Worm (Caenorhabditis elegans): ENCODE results near the gene Y76B12C.3.
A peak's percentile ranks its signal among the peaks of the same experiment; 100 is the strongest.

Y76B12C.3 gene

DNA sequence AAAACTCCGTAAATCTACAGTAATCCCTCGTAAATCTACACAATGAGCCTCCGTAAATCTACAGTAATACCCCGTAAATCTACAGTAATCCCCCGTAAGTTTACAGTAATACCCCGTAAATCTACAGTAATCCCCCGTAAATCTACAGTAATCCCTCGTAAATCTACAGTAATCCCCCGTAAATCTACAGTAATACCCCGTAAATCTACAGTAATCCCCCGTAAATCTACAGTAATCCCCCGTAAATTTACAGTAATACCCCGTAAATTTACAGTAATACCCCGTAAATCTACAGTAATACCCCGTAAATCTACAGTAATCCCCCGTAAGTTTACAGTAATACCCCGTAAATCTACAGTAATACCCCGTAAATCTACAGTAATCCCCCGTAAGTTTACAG lies 22.9 kb upstream of the Y76B12C.3 start:
- TF ChIP-seq php-3 (GFP tag; IDR thresholded peaks at IDR 0.05) (0 out of 2 replicates have a peak, but pooled peaks have one; percentile 31), Y48G9A.11 (GFP tag; IDR thresholded peaks at IDR 0.05) (0 out of 2 replicates have a peak, but pooled peaks have one; percentile 27), vab-7 (GFP tag; IDR thresholded peaks at IDR 0.05) (0 out of 2 replicates have a peak, but pooled peaks have one; percentile 24), F26F4.8 (GFP tag; conservative IDR thresholded peaks at IDR 0.05) (peak; percentile 53; the same call in 1 of the 2 replicates), nhr-42 (GFP tag; IDR thresholded peaks at IDR 0.05) (peak; percentile 20; the same call in 1 of the 2 replicates), madf-5 (GFP tag; IDR thresholded peaks at IDR 0.05) (0 out of 4 replicates have a peak, but pooled peaks of 1 of the 2 experiments have one; percentile 2), tra-1 (GFP tag; IDR thresholded peaks at IDR 0.05) (0 out of 2 replicates have a peak, but pooled peaks have one; percentile 21), madf-9 (GFP tag; conservative IDR thresholded peaks at IDR 0.05) (peak; percentile 15; the same call in 1 of the 2 replicates), D1046.2 (GFP tag; IDR thresholded peaks at IDR 0.05) (peak; percentile 73; the same call in 1 of the 2 replicates)

DNA sequence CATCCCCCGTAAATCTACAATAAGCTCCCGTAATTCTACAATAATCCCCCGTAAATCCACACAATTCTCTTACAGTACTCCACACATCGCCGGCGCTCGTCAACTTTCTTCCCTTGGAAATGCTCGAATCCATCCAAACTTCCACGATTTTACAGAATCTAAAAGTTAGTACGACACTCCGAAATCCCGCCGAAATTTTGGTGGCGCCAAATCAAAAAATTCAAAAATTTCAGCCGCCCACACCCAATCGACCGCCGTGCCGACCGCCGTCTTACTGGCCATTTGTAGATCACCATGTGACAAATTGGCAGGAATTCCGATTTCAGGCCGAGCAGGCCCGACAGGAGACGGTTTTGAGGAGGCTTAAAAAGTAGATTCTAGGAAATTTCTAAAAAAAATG lies 21.2 kb upstream of the Y76B12C.3 start:
- TF ChIP-seq hif-1 (tag; optimal IDR thresholded peaks at IDR 0.05): no peak
- TF ChIP-seq ceh-82 (tag; optimal IDR thresholded peaks at IDR 0.05): no peak
- TF ChIP-seq zfp-3 (GFP tag; conservative IDR thresholded peaks at IDR 0.05): no peak
- TF ChIP-seq F44E2.7 (GFP tag; IDR thresholded peaks at IDR 0.05): no peak
- TF ChIP-seq Y105C5A.15 (GFP tag; IDR thresholded peaks at IDR 0.05): no peak
- no peak for TF ChIP-seq attf-4 (tag; optimal IDR thresholded peaks at IDR 0.05)
- TF ChIP-seq ceh-20 (GFP tag; IDR thresholded peaks at IDR 0.05): no peak
- no peak for TF ChIP-seq mdt-29 (GFP tag; IDR thresholded peaks at IDR 0.05)
- no peak for TF ChIP-seq unc-130 (GFP tag; optimal IDR thresholded peaks at IDR 0.05)
- TF ChIP-seq ceh-44 (GFP tag; IDR thresholded peaks at IDR 0.05): no peak
- no peak for TF ChIP-seq spr-3 (GFP tag; optimal IDR thresholded peaks at IDR 0.05)
- TF ChIP-seq nhr-6 (tag; optimal IDR thresholded peaks at IDR 0.05): no peak
- no peak for TF ChIP-seq duxl-1 (tag; optimal IDR thresholded peaks at IDR 0.05; ENCODE audit: poor library complexity)
- TF ChIP-seq F26F4.8 (GFP tag; conservative IDR thresholded peaks at IDR 0.05): no peak
- TF ChIP-seq nhr-76 (tag; optimal IDR thresholded peaks at IDR 0.05): no peak
- TF ChIP-seq ztf-11 (tag; optimal IDR thresholded peaks at IDR 0.05): no peak
- TF ChIP-seq dmd-8 (GFP tag; IDR thresholded peaks at IDR 0.05): no peak

DNA sequence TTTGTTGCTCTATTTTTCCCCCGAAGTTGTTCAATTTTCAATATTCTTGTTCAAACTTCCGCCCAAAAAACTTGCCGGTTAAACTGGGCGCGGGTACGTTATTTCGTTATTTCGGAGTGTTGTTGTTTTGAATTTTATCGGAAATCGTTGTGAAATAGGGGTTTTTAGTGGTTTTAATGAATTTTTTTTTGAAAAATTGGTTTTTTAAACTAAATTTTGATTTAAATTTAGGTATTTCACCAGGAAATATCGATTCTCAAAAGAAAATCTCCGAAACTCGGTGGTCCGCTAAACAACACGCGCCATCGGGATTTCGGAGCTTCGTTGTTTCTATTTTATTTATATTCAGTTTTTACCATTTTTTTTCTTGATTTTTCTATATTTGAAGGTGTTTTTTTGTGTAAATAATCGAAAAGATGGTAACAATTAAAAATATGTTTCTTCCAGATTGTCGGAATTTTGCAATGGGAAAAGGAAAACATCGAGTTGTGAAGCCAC lies 20.3 kb upstream of the Y76B12C.3 start, which contains the start of gene F52C12.2:
TSS of gene F52C12.2 (plus strand) at position 448 of the 498 bp plus-strand sequence.
- TF ChIP-seq unc-62 (GFP tag; optimal IDR thresholded peaks at IDR 0.05 in 1 of 2) (peak in 1 of 2 experiments; percentile 39), unc-62 (tag; optimal IDR thresholded peaks at IDR 0.05) (no peak), mes-2 (tag; optimal IDR thresholded peaks at IDR 0.05; ENCODE audit: poor library complexity, severe bottlenecking) (peak; percentile 37), nhr-48 (tag; optimal IDR thresholded peaks at IDR 0.05) (no peak), lim-7 (GFP tag; IDR thresholded peaks at IDR 0.05) (no peak), attf-4 (tag; optimal IDR thresholded peaks at IDR 0.05) (no peak), set-16 (GFP tag; IDR thresholded peaks at IDR 0.05) (no peak), lin-38 (GFP tag; IDR thresholded peaks at IDR 0.05) (peak; percentile 39), lin-15B (tag; optimal IDR thresholded peaks at IDR 0.05) (no peak), T20F7.1 (GFP tag; optimal IDR thresholded peaks at IDR 0.05) (peak; percentile 100), fos-1 (tag; optimal IDR thresholded peaks at IDR 0.05) (no peak), egl-43 (GFP tag; IDR thresholded peaks at IDR 0.05) (no peak), duxl-1 (tag; optimal IDR thresholded peaks at IDR 0.05; ENCODE audit: poor library complexity) (peak; percentile 8), lsy-2 (tag; optimal IDR thresholded peaks at IDR 0.05) (peak in 1 of 2 experiments; percentile 58), dmd-9 (GFP tag; IDR thresholded peaks at IDR 0.05) (no peak), aly-2 (tag; optimal IDR thresholded peaks at IDR 0.05) (no peak), zfp-2 (tag; optimal IDR thresholded peaks at IDR 0.05) (no peak), mxl-2 (GFP tag; conservative IDR thresholded peaks at IDR 0.05) (no peak), php-3 (GFP tag; IDR thresholded peaks at IDR 0.05) (no peak), lin-39 (tag; optimal IDR thresholded peaks at IDR 0.05) (no peak), hmg-1.1 (GFP tag; IDR thresholded peaks at IDR 0.05) (no peak), daf-8 (GFP tag; IDR thresholded peaks at IDR 0.05) (no peak), Y105C5A.15 (GFP tag; IDR thresholded peaks at IDR 0.05) (no peak), pha-4 (GFP tag; IDR thresholded peaks at IDR 0.05) (no peak), pha-4 (tag; optimal IDR thresholded peaks at IDR 0.05) (no peak), rbr-2 (tag; optimal IDR thresholded peaks at IDR 0.05) (peak; percentile 38), madf-9 (GFP tag; conservative IDR thresholded peaks at IDR 0.05) (no peak), ces-1 (GFP tag; optimal IDR thresholded peaks at IDR 0.05) (no peak)

All from whole organism, L4 larva.